Worm (Caenorhabditis elegans) whole organism, L1 larva: Measurements from ENCODE around the gene acc-1.

Source experiments
- C16A3.4 ChIP-seq: fragments of 150-350 bp; optimal IDR thresholded peaks from 2 replicates; lab custom pipeline; 2014; ENCODE audit warnings: missing biosample characterization, missing genetic modification characterization
- F16B12.6 ChIP-seq: fragments of 150-350 bp; optimal IDR thresholded peaks from 2 replicates; lab custom pipeline; 2014; ENCODE audit warnings: missing biosample characterization, missing genetic modification characterization
- Y116A8C.19 ChIP-seq: sonication (generic microtip); optimal IDR thresholded peaks from 2 replicates; lab custom pipeline; 2016; ENCODE audit warnings: missing compliant biosample characterization, missing genetic modification characterization, borderline replicate concordance
- aha-1 ChIP-seq: fragments of 150-350 bp; optimal IDR thresholded peaks from 2 replicates; lab custom pipeline; 2014; ENCODE audit warnings: missing biosample characterization, missing genetic modification characterization
- aly-2 ChIP-seq: fragments of 150-350 bp; optimal IDR thresholded peaks from 2 replicates; lab custom pipeline; 2014; ENCODE audit warnings: missing biosample characterization, missing genetic modification characterization
- ama-1 ChIP-seq: fragments of 150-350 bp; optimal IDR thresholded peaks from 2 replicates; lab custom pipeline; 2014
- ceh-63 ChIP-seq: fragments of 200-800 bp; sonication (Bioruptor generic); optimal IDR thresholded peaks from 2 replicates; lab custom pipeline; 2018; ENCODE audit warnings: mild to moderate bottlenecking, missing genetic modification characterization, missing compliant biosample characterization
- ceh-8 ChIP-seq: fragments of 200-800 bp; sonication (Bioruptor generic); optimal IDR thresholded peaks from 2 replicates; lab custom pipeline; 2018; ENCODE audit warnings: mild to moderate bottlenecking, missing genetic modification characterization, moderate library complexity, missing compliant biosample characterization
- ceh-82 ChIP-seq, 3 experiments: fragments of 150-350 bp in 1 of 3; sonication (generic microtip) in 2 of 3; optimal IDR thresholded peaks; 2 replicates each; lab custom pipeline; 2014 to 2017; ENCODE audit warnings: missing biosample characterization in 3 of 3, missing genetic modification characterization in 3 of 3
- ceh-90 ChIP-seq: sonication (generic microtip); optimal IDR thresholded peaks from 2 replicates; lab custom pipeline; 2016; ENCODE audit warnings: missing genetic modification characterization, missing compliant biosample characterization
- ces-1 ChIP-seq: fragments of 150-350 bp; optimal IDR thresholded peaks from 2 replicates; lab custom pipeline; 2014; ENCODE audit warnings: missing biosample characterization, missing genetic modification reagents, missing genetic modification characterization
- dpl-1 ChIP-seq, 3 experiments: fragments of 150-350 bp in 2 of 3; sonication (generic microtip) in 1 of 3; optimal IDR thresholded peaks; 2 replicates each; lab custom pipeline; 2014 to 2017; ENCODE audit warnings: missing biosample characterization in 3 of 3, missing genetic modification characterization in 3 of 3, missing genetic modification reagents in 3 of 3
- dsc-1 ChIP-seq: sonication (generic microtip); optimal IDR thresholded peaks from 2 replicates; lab custom pipeline; 2016; ENCODE audit warnings: mild to moderate bottlenecking, missing genetic modification characterization, missing compliant biosample characterization
- efl-1 ChIP-seq, 4 experiments: fragments of 150-350 bp; optimal IDR thresholded peaks in 3 of 4; peaks in 1 of 4; 1 replicate in 1 of 4; 2 replicates in 3 of 4; lab custom pipeline; 2014; ENCODE audit warnings: missing biosample characterization in 2 of 4, missing genetic modification characterization in 2 of 4, missing genetic modification reagents in 2 of 4
- efl-3 ChIP-seq: fragments of 200-800 bp; sonication (Bioruptor generic); optimal IDR thresholded peaks from 2 replicates; lab custom pipeline; 2018; ENCODE audit warnings: mild to moderate bottlenecking, missing genetic modification characterization, missing compliant biosample characterization
- elt-3 ChIP-seq, 6 experiments: fragments of 150-350 bp in 1 of 6; sonication (generic microtip); optimal IDR thresholded peaks; 2 replicates each; lab custom pipeline; 2017 to 2018; ENCODE audit warnings: missing biosample characterization in 6 of 6, missing genetic modification characterization in 6 of 6, inconsistent platforms in 1 of 6
- fkh-10 ChIP-seq: sonication (generic microtip); optimal IDR thresholded peaks from 2 replicates; lab custom pipeline; 2017; ENCODE audit warnings: missing biosample characterization, missing genetic modification reagents, missing genetic modification characterization
- fkh-4 ChIP-seq: sonication (generic microtip); optimal IDR thresholded peaks from 2 replicates; lab custom pipeline; 2016; ENCODE audit warnings: missing compliant biosample characterization, missing genetic modification characterization, borderline replicate concordance
- fkh-8 ChIP-seq: sonication (generic microtip); optimal IDR thresholded peaks from 2 replicates; lab custom pipeline; 2016; ENCODE audit warnings: mild to moderate bottlenecking, missing genetic modification characterization, missing compliant biosample characterization
- grh-1 ChIP-seq: fragments of 200-800 bp; sonication (Bioruptor generic); IDR thresholded peaks from 2 replicates; pipeline ENCODE4 v1.3.6; 2022; ENCODE audit warnings: missing genetic modification reagents, missing genetic modification characterization, missing compliant biosample characterization
- hlh-17 ChIP-seq: fragments of 200-800 bp; sonication (Bioruptor generic); optimal IDR thresholded peaks from 2 replicates; lab custom pipeline; 2018; ENCODE audit warnings: missing genetic modification characterization, mild to moderate bottlenecking, missing compliant biosample characterization, moderate library complexity, borderline replicate concordance
- hlh-4 ChIP-seq: sonication (generic microtip); optimal IDR thresholded peaks from 2 replicates; lab custom pipeline; 2016; ENCODE audit warnings: mild to moderate bottlenecking, missing genetic modification characterization, missing compliant biosample characterization
- lin-13 ChIP-seq: fragments of 150-350 bp; optimal IDR thresholded peaks from 2 replicates; lab custom pipeline; 2014; ENCODE audit warnings: missing biosample characterization, missing genetic modification reagents, missing genetic modification characterization
- lin-14 ChIP-seq: fragments of 200-800 bp; sonication (Bioruptor generic); optimal IDR thresholded peaks from 2 replicates; lab custom pipeline; 2018; ENCODE audit warnings: mild to moderate bottlenecking, missing genetic modification characterization, moderate library complexity, missing compliant biosample characterization
- lin-15B ChIP-seq: fragments of 150-350 bp; sonication (generic microtip); optimal IDR thresholded peaks from 3 replicates; lab custom pipeline; 2014; ENCODE audit warnings: missing biosample characterization, missing genetic modification characterization
- lin-35 ChIP-seq, 2 experiments: fragments of 150-350 bp; optimal IDR thresholded peaks; 2 replicates each; lab custom pipeline; 2014; ENCODE audit warnings: missing biosample characterization in 2 of 2, missing genetic modification characterization in 2 of 2, missing genetic modification reagents in 2 of 2
- lin-39 ChIP-seq: fragments of 150-350 bp; optimal IDR thresholded peaks from 2 replicates; lab custom pipeline; 2014; ENCODE audit warnings: missing biosample characterization, missing genetic modification reagents, missing genetic modification characterization
- mab-9 ChIP-seq: fragments of 200-800 bp; sonication (Bioruptor generic); IDR thresholded peaks from 2 replicates; pipeline ENCODE4 v1.3.6; 2022; ENCODE audit warnings: missing genetic modification reagents, missing genetic modification characterization, missing compliant biosample characterization
- mep-1 ChIP-seq: fragments of 150-350 bp; optimal IDR thresholded peaks from 2 replicates; lab custom pipeline; 2014; ENCODE audit warnings: missing biosample characterization, missing genetic modification characterization
- nhr-12 ChIP-seq: sonication (generic microtip); optimal IDR thresholded peaks from 2 replicates; lab custom pipeline; 2017; ENCODE audit warnings: missing biosample characterization, missing genetic modification characterization
- nhr-19 ChIP-seq: fragments of 200-800 bp; sonication (Bioruptor generic); conservative IDR thresholded peaks from 2 replicates; pipeline ENCODE4 v1.3.6; 2022; ENCODE audit warnings: missing genetic modification characterization, missing compliant biosample characterization
- nhr-20 ChIP-seq: sonication (generic microtip); optimal IDR thresholded peaks from 2 replicates; lab custom pipeline; 2016; ENCODE audit warnings: mild to moderate bottlenecking, missing genetic modification characterization, missing compliant biosample characterization
- nhr-47 ChIP-seq: sonication (generic microtip); optimal IDR thresholded peaks from 2 replicates; lab custom pipeline; 2016; ENCODE audit warnings: mild to moderate bottlenecking, missing genetic modification characterization, moderate library complexity, missing compliant biosample characterization
- nhr-71 ChIP-seq: sonication (generic microtip); optimal IDR thresholded peaks from 2 replicates; lab custom pipeline; 2016; ENCODE audit warnings: mild to moderate bottlenecking, missing genetic modification characterization, moderate library complexity, missing compliant biosample characterization
- nhr-76 ChIP-seq: sonication (generic microtip); optimal IDR thresholded peaks from 2 replicates; lab custom pipeline; 2017; ENCODE audit warnings: missing biosample characterization, missing genetic modification characterization
- nhr-90 ChIP-seq: sonication (generic microtip); optimal IDR thresholded peaks from 2 replicates; lab custom pipeline; 2016; ENCODE audit warnings: mild to moderate bottlenecking, missing genetic modification characterization, missing compliant biosample characterization; ENCODE audit not compliant: poor library complexity
- pag-3 ChIP-seq: sonication (generic microtip); optimal IDR thresholded peaks from 2 replicates; lab custom pipeline; 2017; ENCODE audit warnings: missing genetic modification characterization, mild to moderate bottlenecking, missing compliant biosample characterization, antibody characterized with exemption, borderline replicate concordance; ENCODE audit not compliant: insufficient read depth
- pqm-1 ChIP-seq: sonication (generic microtip); optimal IDR thresholded peaks from 3 replicates; lab custom pipeline; 2017; ENCODE audit warnings: missing biosample characterization, missing genetic modification characterization
- rnt-1 ChIP-seq: sonication (generic microtip); optimal IDR thresholded peaks from 2 replicates; lab custom pipeline; 2016; ENCODE audit warnings: mild to moderate bottlenecking, missing genetic modification characterization, moderate library complexity, missing compliant biosample characterization
- snpc-4 ChIP-seq: fragments of 150-350 bp; optimal IDR thresholded peaks from 2 replicates; lab custom pipeline; 2014; ENCODE audit warnings: missing biosample characterization, missing genetic modification characterization
- snu-23 ChIP-seq: sonication (generic microtip); optimal IDR thresholded peaks from 2 replicates; lab custom pipeline; 2016; ENCODE audit warnings: missing genetic modification characterization, missing compliant biosample characterization
- sox-4 ChIP-seq: sonication (generic microtip); optimal IDR thresholded peaks from 2 replicates; lab custom pipeline; 2016; ENCODE audit warnings: missing genetic modification characterization, missing compliant biosample characterization
- sptf-1 ChIP-seq: fragments of 150-350 bp; optimal IDR thresholded peaks from 2 replicates; lab custom pipeline; 2014; ENCODE audit warnings: missing biosample characterization, missing genetic modification characterization
- sup-37 ChIP-seq: fragments of 200-800 bp; sonication (Bioruptor generic); optimal IDR thresholded peaks from 2 replicates; lab custom pipeline; 2018; ENCODE audit warnings: mild to moderate bottlenecking, missing genetic modification characterization, missing compliant biosample characterization
- swsn-7 ChIP-seq: sonication (generic microtip); optimal IDR thresholded peaks from 2 replicates; lab custom pipeline; 2016; ENCODE audit warnings: missing genetic modification characterization, missing compliant biosample characterization
- tbx-2 ChIP-seq: sonication (generic microtip); optimal IDR thresholded peaks from 2 replicates; lab custom pipeline; 2016; ENCODE audit warnings: missing genetic modification characterization, missing compliant biosample characterization
- unc-30 ChIP-seq: sonication (generic microtip); optimal IDR thresholded peaks from 2 replicates; lab custom pipeline; 2017; ENCODE audit warnings: missing biosample characterization, missing genetic modification characterization
- unc-62 ChIP-seq: fragments of 150-350 bp; optimal IDR thresholded peaks from 2 replicates; lab custom pipeline; 2014; ENCODE audit warnings: missing biosample characterization, missing genetic modification reagents, missing genetic modification characterization
- unc-98 ChIP-seq: fragments of 200-800 bp; sonication (Bioruptor generic); IDR thresholded peaks from 2 replicates; pipeline ENCODE4 v1.3.6; 2022; ENCODE audit warnings: missing genetic modification characterization, missing compliant biosample characterization
- zag-1 ChIP-seq: fragments of 150-350 bp; optimal IDR thresholded peaks from 2 replicates; lab custom pipeline; 2014; ENCODE audit warnings: missing biosample characterization, missing genetic modification characterization
- ztf-4 ChIP-seq: fragments of 150-350 bp; optimal IDR thresholded peaks from 2 replicates; lab custom pipeline; 2014; ENCODE audit warnings: missing biosample characterization, missing genetic modification characterization

acc-1 gene

DNA sequence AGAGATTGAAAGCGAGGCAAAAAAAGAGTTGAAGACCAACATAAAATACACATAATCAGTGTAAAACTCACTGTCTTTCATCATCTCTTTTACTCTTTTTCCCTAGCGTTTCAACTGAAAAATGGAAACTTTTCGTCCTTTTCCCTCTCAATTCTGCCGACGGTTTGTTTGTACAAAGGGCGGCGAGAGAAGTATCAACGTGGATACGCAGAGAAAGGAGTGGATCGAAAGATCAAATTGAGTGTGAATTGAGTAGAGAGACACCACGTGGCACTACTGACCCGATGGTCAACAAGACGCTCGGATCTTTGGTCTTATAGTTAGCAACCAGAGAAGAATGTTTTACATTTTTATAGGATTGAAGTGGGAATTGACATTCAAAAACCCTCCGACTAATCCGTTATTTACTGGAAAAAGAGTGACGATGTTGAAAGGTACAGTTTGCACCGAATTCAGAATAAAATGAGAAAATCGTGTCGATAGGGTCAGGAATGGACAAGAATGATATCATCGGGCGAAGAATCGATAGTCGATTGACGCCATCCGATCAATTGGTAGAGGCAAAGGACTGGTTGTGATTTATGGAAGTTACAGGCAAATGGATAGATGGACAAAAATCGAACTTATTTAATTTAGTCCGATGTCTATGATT is 13.3 kb downstream of the acc-1 start (continued):
- TF ChIP-seq tbx-2 (tag; lab: Kevin White, UChicago) (peak; percentile 74), mab-9 (no peak), nhr-47 (tag; lab: Kevin White, UChicago) (peak; percentile 55), ceh-82 (tag; optimal IDR thresholded peaks at IDR 0.05; lab: Kevin White, UChicago) (no peak), sup-37 (no peak), nhr-12 (tag; lab: Kevin White, UChicago) (no peak), pqm-1 (tag; lab: Kevin White, UChicago) (no peak), pag-3 (tag; lab: Kevin White, UChicago) (no peak), ceh-8 (GFP tag; lab: Kevin White, UChicago) (no peak), dsc-1 (tag; lab: Kevin White, UChicago) (no peak), grh-1 (GFP tag; lab: Robert Waterston, UW) (0 out of 2 replicates have a peak, but pooled peaks have one; percentile 16), unc-30 (tag; lab: Kevin White, UChicago) (no peak), nhr-71 (peak; percentile 88), nhr-20 (peak; percentile 97), lin-13 (GFP tag; lab: Kevin White, UChicago) (peak; percentile 11), lin-35 (GFP tag; optimal IDR thresholded peaks at IDR 0.05; lab: Kevin White, UChicago) (peak in 1 of 2 experiments; percentile 69), fkh-4 (tag; lab: Kevin White, UChicago) (no peak), nhr-90 (tag; lab: Kevin White, UChicago) (peak; percentile 70), ceh-63 (GFP tag; lab: Kevin White, UChicago) (no peak), elt-3 (tag; optimal IDR thresholded peaks at IDR 0.05; lab: Kevin White, UChicago) (peak in 4 of 6 experiments; percentile 13 to 68 (median 24)), rnt-1 (peak; percentile 30), nhr-19 (GFP tag; lab: Robert Waterston, UW) (peak; percentile 62), F16B12.6 (tag; lab: Kevin White, UChicago) (no peak), dpl-1 (GFP tag; optimal IDR thresholded peaks at IDR 0.05; lab: Kevin White, UChicago) (peak in 2 of 3 experiments; percentile 14 to 39), fkh-8 (tag; lab: Kevin White, UChicago) (no peak), aly-2 (no peak), snpc-4 (tag; lab: Kevin White, UChicago) (no peak), sox-4 (tag; lab: Kevin White, UChicago) (no peak), lin-39 (tag; lab: Kevin White, UChicago) (no peak), unc-62 (no peak), ama-1 (lab: Kevin White, UChicago) (no peak), unc-98 (GFP tag; lab: Robert Waterston, UW) (no peak), snu-23 (peak; percentile 83), ceh-90 (tag; lab: Kevin White, UChicago) (no peak), ces-1 (GFP tag; lab: Kevin White, UChicago) (no peak), C16A3.4 (tag; lab: Kevin White, UChicago) (peak; percentile 40), efl-1 (optimal IDR thresholded peaks at IDR 0.05; lab: Kevin White, UChicago) (peak; percentile 7 to 40), efl-1 (GFP tag; optimal IDR thresholded peaks at IDR 0.05 in 1 of 2; lab: Kevin White, UChicago) (peak; percentile 6 to 87), mep-1 (tag; lab: Kevin White, UChicago) (peak; percentile 73), Y116A8C.19 (tag; lab: Kevin White, UChicago) (no peak), hlh-17 (no peak), aha-1 (tag; lab: Kevin White, UChicago) (no peak), ztf-4 (tag; lab: Kevin White, UChicago) (peak; percentile 45), lin-14 (GFP tag; lab: Kevin White, UChicago) (peak; percentile 89), hlh-4 (tag; lab: Kevin White, UChicago) (no peak), fkh-10 (no peak), sptf-1 (tag; lab: Kevin White, UChicago) (no peak), zag-1 (tag; lab: Kevin White, UChicago) (no peak), nhr-76 (tag; lab: Kevin White, UChicago) (no peak), lin-15B (tag; lab: Kevin White, UChicago) (no peak), swsn-7 (tag; lab: Kevin White, UChicago) (peak; percentile 43), efl-3 (GFP tag; lab: Kevin White, UChicago) (no peak)
